Fruit fly (Drosophila melanogaster) whole organism, pupa: ENCODE data around the gene BomBc3.
A peak's percentile ranks its signal among the peaks of the same experiment; 100 is the strongest.

ENCODE experiments used
- CG10348 ChIP-seq: fragments of 200-800 bp; sonication (Bioruptor generic); IDR thresholded peaks from 2 replicates; pipeline ENCODE4 v1.3.6; 2022; ENCODE audit warnings: missing biosample characterization, missing genetic modification characterization
- CG12605 ChIP-seq: fragments of 200-800 bp; sonication (Bioruptor generic); IDR thresholded peaks from 2 replicates; pipeline ENCODE4 v1.3.6; 2022; ENCODE audit warnings: missing biosample characterization, missing genetic modification characterization
- CG13204 ChIP-seq: fragments of 200-800 bp; sonication (Bioruptor generic); optimal IDR thresholded peaks from 2 replicates; lab custom pipeline; 2018; ENCODE audit warnings: missing biosample characterization, mild to moderate bottlenecking, missing genetic modification characterization, moderate library complexity
- CG14655 ChIP-seq: fragments of 200-800 bp; sonication (Bioruptor generic); optimal IDR thresholded peaks from 3 replicates; lab custom pipeline; 2017; ENCODE audit warnings: mild to moderate bottlenecking, missing biosample characterization, missing genetic modification reagents, missing genetic modification characterization
- CG15710 ChIP-seq: fragments of 200-800 bp; sonication (Bioruptor generic); optimal IDR thresholded peaks from 2 replicates; lab custom pipeline; 2018; ENCODE audit warnings: missing biosample characterization, mild to moderate bottlenecking, missing genetic modification characterization, moderate library complexity
- CG17806 ChIP-seq: fragments of 200-800 bp; sonication (Bioruptor generic); optimal IDR thresholded peaks from 2 replicates; lab custom pipeline; 2018; ENCODE audit warnings: missing biosample characterization, mild to moderate bottlenecking, missing genetic modification characterization, moderate library complexity
- CG32121 ChIP-seq: fragments of 200-800 bp; sonication (Bioruptor generic); IDR thresholded peaks from 2 replicates; pipeline ENCODE4 v1.3.6; 2022; ENCODE audit warnings: missing biosample characterization, missing genetic modification characterization
- CG34367 ChIP-seq: fragments of 200-800 bp; sonication (Bioruptor generic); optimal IDR thresholded peaks from 2 replicates; lab custom pipeline; 2018; ENCODE audit warnings: missing biosample characterization, mild to moderate bottlenecking, missing genetic modification characterization
- CG4496 ChIP-seq: fragments of 200-800 bp; sonication (Bioruptor generic); IDR thresholded peaks from 3 replicates; pipeline ENCODE4 v1.3.6; 2022; ENCODE audit warnings: missing biosample characterization, missing genetic modification characterization
- CG8159 ChIP-seq: fragments of 200-800 bp; sonication (Bioruptor generic); optimal IDR thresholded peaks from 3 replicates; lab custom pipeline; 2018; ENCODE audit warnings: missing biosample characterization, mild to moderate bottlenecking, missing genetic modification characterization, moderate library complexity
- CG8301 ChIP-seq: fragments of 200-800 bp; sonication (Bioruptor generic); optimal IDR thresholded peaks from 2 replicates; lab custom pipeline; 2018; ENCODE audit warnings: missing biosample characterization, mild to moderate bottlenecking, missing genetic modification characterization
- CG9948 ChIP-seq: fragments of 200-800 bp; sonication (Bioruptor generic); optimal IDR thresholded peaks from 2 replicates; lab custom pipeline; 2018; ENCODE audit warnings: missing biosample characterization, mild to moderate bottlenecking, missing genetic modification characterization, moderate library complexity
- D1 ChIP-seq: fragments of 200-800 bp; sonication (Bioruptor generic); optimal IDR thresholded peaks from 2 replicates; lab custom pipeline; 2018; ENCODE audit warnings: missing biosample characterization, mild to moderate bottlenecking, missing genetic modification characterization, moderate library complexity
- EcR ChIP-seq: fragments of 200-800 bp; sonication (Bioruptor generic); optimal IDR thresholded peaks from 3 replicates; lab custom pipeline; 2019; ENCODE audit warnings: missing biosample characterization, missing genetic modification characterization, mild to moderate bottlenecking, moderate library complexity, missing genetic modification reagents
- Ets98B ChIP-seq: fragments of 200-800 bp; sonication (Bioruptor generic); IDR thresholded peaks from 2 replicates; pipeline ENCODE4 v1.3.6; 2022; ENCODE audit warnings: missing biosample characterization, missing genetic modification characterization
- Pif1A ChIP-seq: fragments of 200-800 bp; sonication (Bioruptor generic); optimal IDR thresholded peaks from 3 replicates; lab custom pipeline; 2016; ENCODE audit warnings: missing biosample characterization, missing genetic modification characterization
- Pif1B ChIP-seq: fragments of 200-800 bp; sonication (Bioruptor generic); optimal IDR thresholded peaks from 3 replicates; lab custom pipeline; 2016; ENCODE audit warnings: missing biosample characterization, missing genetic modification characterization
- Snoo ChIP-seq: fragments of 200-800 bp; sonication (Bioruptor generic); optimal IDR thresholded peaks from 3 replicates; lab custom pipeline; 2017; ENCODE audit warnings: missing biosample characterization, mild to moderate bottlenecking, missing genetic modification characterization, inconsistent platforms
- fd96Ca ChIP-seq: fragments of 200-800 bp; sonication (Bioruptor generic); IDR thresholded peaks from 3 replicates; pipeline ENCODE4 v1.3.6; 2022; ENCODE audit warnings: missing biosample characterization, missing genetic modification characterization
- gl ChIP-seq: fragments of 200-800 bp; sonication (Bioruptor generic); optimal IDR thresholded peaks from 2 replicates; lab custom pipeline; 2018; ENCODE audit warnings: missing biosample characterization, mild to moderate bottlenecking, missing genetic modification characterization
- rn ChIP-seq: fragments of 200-800 bp; sonication (Bioruptor generic); IDR thresholded peaks from 2 replicates; pipeline ENCODE4 v1.3.6; 2022; ENCODE audit warnings: missing biosample characterization, missing genetic modification characterization

BomBc3 gene

DNA sequence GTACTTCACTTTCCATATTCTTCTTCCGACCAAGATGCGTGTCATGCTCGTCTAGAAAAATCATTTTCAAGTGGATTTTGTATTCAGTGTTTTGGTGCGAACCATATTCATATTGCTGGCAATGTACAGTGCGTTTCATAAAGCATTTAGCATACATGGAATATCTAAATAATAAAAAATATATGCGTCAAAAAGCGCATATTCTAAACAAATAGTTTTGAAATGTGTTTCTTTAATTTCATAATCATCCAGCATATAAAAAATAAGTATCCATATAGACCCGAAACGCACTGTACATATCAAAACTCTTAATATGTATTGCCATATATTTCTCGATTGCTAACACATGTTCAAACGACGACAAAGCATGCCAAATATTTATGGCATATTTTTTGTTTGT, 34.3 kb downstream of the BomBc3 start:
- TF ChIP-seq CG13204 (no peak), Ets98B (GFP tag; lab: Robert Waterston, UW) (no peak), Pif1B (no peak), CG8159 (no peak), CG17806 (no peak), CG32121 (GFP tag; lab: Robert Waterston, UW) (no peak), CG8301 (tag; lab: Kevin White, UChicago) (no peak), fd96Ca (GFP tag; lab: Robert Waterston, UW) (no peak), Pif1A (no peak), CG34367 (tag; lab: Kevin White, UChicago) (no peak), CG14655 (no peak), rn (no peak), CG4496 (GFP tag; lab: Robert Waterston, UW) (no peak), CG10348 (GFP tag; lab: Robert Waterston, UW) (no peak), CG15710 (tag; lab: Kevin White, UChicago) (no peak), D1 (tag; lab: Kevin White, UChicago) (no peak), Snoo (tag; lab: Kevin White, UChicago) (no peak), gl (tag; lab: Kevin White, UChicago) (no peak), CG9948 (tag; lab: Kevin White, UChicago) (no peak), CG12605 (no peak)

DNA sequence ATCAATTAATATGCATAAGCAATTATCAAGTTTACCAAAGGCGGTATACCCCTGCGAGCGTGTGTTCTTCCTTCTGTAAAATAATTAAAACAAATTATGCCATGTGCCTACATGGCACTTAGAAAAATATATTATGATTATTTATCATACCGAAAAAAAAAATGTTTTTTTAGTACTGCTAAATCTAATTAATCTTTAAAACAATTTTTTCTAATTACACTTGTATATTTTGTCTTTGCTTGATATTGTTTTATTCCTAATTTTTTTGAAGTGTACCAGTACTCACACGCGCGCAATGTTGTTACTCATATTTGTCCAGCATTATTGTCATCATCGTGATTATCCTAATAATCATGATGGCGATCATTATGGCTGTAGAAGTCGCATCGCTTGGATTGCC, 36.5 kb downstream of the BomBc3 start:
- TF ChIP-seq Ets98B (GFP tag; lab: Robert Waterston, UW) (no peak), Pif1A (no peak), CG8301 (tag; lab: Kevin White, UChicago) (peak; percentile 17), D1 (tag; lab: Kevin White, UChicago) (no peak), CG14655 (peak; percentile 38), Snoo (tag; lab: Kevin White, UChicago) (no peak), CG34367 (tag; lab: Kevin White, UChicago) (no peak)

DNA sequence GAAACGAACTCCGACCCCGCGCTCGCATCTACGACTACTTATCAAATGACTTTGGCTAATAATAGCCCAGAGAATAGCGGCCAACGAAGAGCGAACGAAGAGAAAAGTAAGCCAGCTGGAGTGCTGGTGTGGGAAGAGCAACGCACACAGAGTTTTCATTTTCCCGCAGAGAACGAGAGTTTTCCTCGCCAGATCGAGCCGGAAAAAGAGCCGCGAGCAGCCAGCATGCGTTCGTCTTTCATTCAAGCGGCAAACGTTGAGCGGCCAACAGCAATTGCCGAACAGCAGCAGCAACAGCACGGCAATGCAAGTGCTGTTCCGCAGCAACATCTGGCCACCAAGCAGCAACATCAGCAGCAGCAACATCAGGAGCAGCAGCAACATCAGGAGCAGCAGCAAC, 38.0 kb downstream of the BomBc3 start:
- TF ChIP-seq gl (tag; lab: Kevin White, UChicago) (no peak), CG14655 (no peak), Pif1A (no peak), fd96Ca (GFP tag; lab: Robert Waterston, UW) (0 out of 3 replicates have a peak, but pooled peaks have one; percentile 22), EcR (GFP tag; lab: Kevin White, UChicago) (no peak), Pif1B (no peak), CG4496 (GFP tag; lab: Robert Waterston, UW) (no peak), CG10348 (GFP tag; lab: Robert Waterston, UW) (no peak), CG8301 (tag; lab: Kevin White, UChicago) (no peak), Ets98B (GFP tag; lab: Robert Waterston, UW) (peak; percentile 53; the same call in 1 of the 2 replicates), CG34367 (tag; lab: Kevin White, UChicago) (no peak), rn (no peak), CG32121 (GFP tag; lab: Robert Waterston, UW) (no peak), CG12605 (0 out of 2 replicates have a peak, but pooled peaks have one; percentile 22), CG17806 (no peak), CG15710 (tag; lab: Kevin White, UChicago) (no peak), D1 (tag; lab: Kevin White, UChicago) (no peak), Snoo (tag; lab: Kevin White, UChicago) (no peak), CG8159 (no peak), CG13204 (no peak), CG9948 (tag; lab: Kevin White, UChicago) (no peak)

DNA sequence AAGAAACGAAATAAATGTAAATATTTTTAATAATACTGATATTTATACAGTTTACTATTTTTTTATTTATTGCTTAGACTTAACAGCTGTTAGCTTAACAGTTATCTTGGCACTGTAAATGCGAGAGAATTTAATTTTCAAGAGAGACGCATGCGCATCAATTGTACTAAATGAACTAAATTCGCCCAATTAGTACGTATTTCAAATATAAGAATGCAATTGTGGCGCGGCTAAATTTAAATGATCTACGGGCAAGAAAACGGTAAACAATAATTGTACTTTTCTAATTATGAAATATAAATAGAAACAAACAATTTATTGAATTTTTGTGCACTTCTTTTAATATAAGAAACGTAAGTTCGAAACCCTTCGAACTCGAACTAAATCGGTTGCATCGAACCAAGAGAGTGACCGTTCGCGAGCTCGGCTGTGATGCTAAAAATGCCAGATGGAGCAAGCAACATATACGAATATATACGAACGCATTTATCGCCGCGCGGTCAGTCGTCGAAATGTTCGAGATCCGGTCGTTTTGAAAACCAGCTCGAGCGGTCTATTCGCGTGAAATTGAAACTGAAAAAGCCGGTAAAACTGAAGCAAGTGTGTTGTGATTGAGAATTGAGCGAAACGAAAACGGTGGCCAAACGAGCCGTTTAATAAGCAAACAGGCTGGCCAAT, 46.6 kb downstream of the BomBc3 start, which contains the start of gene SKIP:
Gene SKIP, plus strand, starts transcription at position 494 of the 678 bp plus-strand sequence.
- TF ChIP-seq CG13204: peak; percentile 10
- peak; percentile 6; the same call in 1 of the 2 replicates for TF ChIP-seq CG12605
- peak; percentile 33 for TF ChIP-seq Pif1A
- no peak for TF ChIP-seq EcR (GFP tag; lab: Kevin White, UChicago)
- TF ChIP-seq, all 21 proteins: peak for 3

DNA sequence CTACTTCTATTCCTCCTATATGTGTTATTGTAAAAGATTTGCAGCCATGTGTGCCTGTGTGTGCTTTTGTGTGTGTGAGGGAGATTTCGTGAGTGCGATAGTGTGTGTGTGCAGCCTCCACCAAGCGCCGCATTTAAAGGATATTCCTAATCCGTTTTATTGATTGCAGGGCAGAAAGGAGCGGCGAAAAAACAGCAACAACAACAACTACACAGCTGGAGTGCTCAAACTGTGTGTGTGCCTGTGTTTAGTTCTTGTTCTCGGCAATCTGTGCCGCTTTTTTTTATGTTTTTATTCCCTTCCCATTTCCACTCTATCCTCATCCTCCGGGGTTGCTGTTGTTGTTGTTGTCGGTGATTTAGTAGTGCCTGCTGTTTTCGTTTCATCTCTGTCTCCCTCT, 47.6 kb downstream of the BomBc3 start:
- no peak for TF ChIP-seq CG34367 (tag; lab: Kevin White, UChicago)
- no peak for TF ChIP-seq CG14655
- TF ChIP-seq fd96Ca (GFP tag; lab: Robert Waterston, UW): no peak
- no peak for TF ChIP-seq Snoo (tag; lab: Kevin White, UChicago)
- no peak for TF ChIP-seq gl (tag; lab: Kevin White, UChicago)
- no peak for TF ChIP-seq CG17806
- no peak for TF ChIP-seq Ets98B (GFP tag; lab: Robert Waterston, UW)
- no peak for TF ChIP-seq CG32121 (GFP tag; lab: Robert Waterston, UW)
- TF ChIP-seq D1 (tag; lab: Kevin White, UChicago): no peak
- no peak for TF ChIP-seq CG8159
- no peak for TF ChIP-seq CG12605
- TF ChIP-seq CG15710 (tag; lab: Kevin White, UChicago): no peak
- TF ChIP-seq CG8301 (tag; lab: Kevin White, UChicago): no peak
- no peak for TF ChIP-seq CG10348 (GFP tag; lab: Robert Waterston, UW)
- TF ChIP-seq Pif1A: no peak
- TF ChIP-seq rn: no peak
- TF ChIP-seq CG4496 (GFP tag; lab: Robert Waterston, UW): no peak

DNA sequence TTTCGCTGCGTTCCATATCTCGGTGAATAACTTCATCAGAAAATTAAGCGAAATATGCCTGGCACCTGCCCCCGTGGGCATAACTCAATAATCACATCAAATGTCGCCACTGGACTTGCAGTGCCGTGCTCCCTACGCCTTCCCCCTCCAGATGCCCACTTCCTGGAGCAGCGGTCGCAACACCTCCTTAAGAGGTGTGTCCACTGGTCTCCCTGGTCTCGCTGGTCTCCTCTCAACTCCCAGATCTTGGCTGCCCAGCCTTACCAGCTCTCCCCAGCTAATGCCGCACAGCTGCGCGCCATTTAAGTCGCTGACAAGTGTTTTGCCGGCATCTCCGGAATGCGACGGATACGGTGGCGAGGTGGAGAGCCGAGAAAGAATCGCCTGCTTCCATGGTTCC, 48.6 kb downstream of the BomBc3 start:
- TF ChIP-seq CG8159: no peak
- no peak for TF ChIP-seq Snoo (tag; lab: Kevin White, UChicago)
- no peak for TF ChIP-seq CG10348 (GFP tag; lab: Robert Waterston, UW)
- no peak for TF ChIP-seq Pif1B
- no peak for TF ChIP-seq fd96Ca (GFP tag; lab: Robert Waterston, UW)
- TF ChIP-seq Ets98B (GFP tag; lab: Robert Waterston, UW): no peak
- TF ChIP-seq gl (tag; lab: Kevin White, UChicago): no peak
- no peak for TF ChIP-seq CG4496 (GFP tag; lab: Robert Waterston, UW)
- no peak for TF ChIP-seq rn
- TF ChIP-seq CG8301 (tag; lab: Kevin White, UChicago): no peak
